Worm (Caenorhabditis elegans) whole organism, L3 larva: ENCODE data around the gene F28F9.3.

Source experiments
- ZK546.5 ChIP-seq: sonication (generic microtip); optimal IDR thresholded peaks from 2 replicates; lab custom pipeline; 2017; ENCODE audit warnings: missing biosample characterization, missing genetic modification characterization
- aly-2 ChIP-seq: fragments of 150-350 bp; optimal IDR thresholded peaks from 2 replicates; lab custom pipeline; 2014; ENCODE audit warnings: missing biosample characterization, missing genetic modification characterization
- ama-1 ChIP-seq: fragments of 150-350 bp; optimal IDR thresholded peaks from 2 replicates; lab custom pipeline; 2018
- ceh-28 ChIP-seq: fragments of 150-350 bp; optimal IDR thresholded peaks from 2 replicates; lab custom pipeline; 2014; ENCODE audit warnings: missing biosample characterization, missing genetic modification reagents, missing genetic modification characterization
- ceh-82 ChIP-seq: fragments of 150-350 bp; optimal IDR thresholded peaks from 2 replicates; lab custom pipeline; 2014; ENCODE audit warnings: missing biosample characterization, missing genetic modification characterization
- ceh-9 ChIP-seq: sonication (generic microtip); optimal IDR thresholded peaks from 2 replicates; lab custom pipeline; 2018; ENCODE audit warnings: missing biosample characterization, missing genetic modification characterization
- egl-27 ChIP-seq: sonication (generic microtip); optimal IDR thresholded peaks from 4 replicates; lab custom pipeline; 2017; ENCODE audit warnings: missing biosample characterization, missing genetic modification reagents, missing genetic modification characterization
- elt-1 ChIP-seq: fragments of 150-350 bp; optimal IDR thresholded peaks from 2 replicates; lab custom pipeline; 2014; ENCODE audit warnings: missing biosample characterization, missing genetic modification characterization
- elt-2 ChIP-seq: sonication (generic microtip); optimal IDR thresholded peaks from 2 replicates; lab custom pipeline; 2016; ENCODE audit warnings: missing genetic modification reagents, mild to moderate bottlenecking, missing genetic modification characterization, missing compliant biosample characterization
- eor-1 ChIP-seq, 2 experiments: fragments of 150-350 bp; optimal IDR thresholded peaks; 2 replicates each; lab custom pipeline; 2014 to 2018; ENCODE audit warnings: missing biosample characterization in 2 of 2, missing genetic modification characterization in 2 of 2
- fkh-10 ChIP-seq: sonication (generic microtip); optimal IDR thresholded peaks from 2 replicates; lab custom pipeline; 2017; ENCODE audit warnings: missing biosample characterization, missing genetic modification reagents, missing genetic modification characterization
- fos-1 ChIP-seq: fragments of 150-350 bp; optimal IDR thresholded peaks from 2 replicates; lab custom pipeline; 2014; ENCODE audit warnings: missing biosample characterization, missing genetic modification characterization
- hmg-11 ChIP-seq: sonication (generic microtip); optimal IDR thresholded peaks from 2 replicates; lab custom pipeline; 2016; ENCODE audit warnings: missing genetic modification characterization, missing compliant biosample characterization
- jun-1 ChIP-seq: fragments of 150-350 bp; optimal IDR thresholded peaks from 2 replicates; lab custom pipeline; 2014; ENCODE audit warnings: missing biosample characterization, missing genetic modification reagents, missing genetic modification characterization
- lin-15B ChIP-seq: fragments of 150-350 bp; optimal IDR thresholded peaks from 2 replicates; lab custom pipeline; 2014; ENCODE audit warnings: missing biosample characterization, missing genetic modification characterization
- lin-39 ChIP-seq: fragments of 150-350 bp; optimal IDR thresholded peaks from 2 replicates; lab custom pipeline; 2018; ENCODE audit warnings: missing biosample characterization, missing genetic modification reagents, missing genetic modification characterization
- mml-1 ChIP-seq: fragments of 150-350 bp; sonication (generic microtip); optimal IDR thresholded peaks from 3 replicates; lab custom pipeline; 2014; ENCODE audit warnings: missing biosample characterization, missing genetic modification characterization
- nfya-1 ChIP-seq: sonication (generic microtip); optimal IDR thresholded peaks from 2 replicates; lab custom pipeline; 2017; ENCODE audit warnings: missing genetic modification characterization, mild to moderate bottlenecking, missing compliant biosample characterization, antibody characterized with exemption, moderate library complexity; ENCODE audit not compliant: insufficient read depth
- nhr-11 ChIP-seq: fragments of 150-350 bp; optimal IDR thresholded peaks from 2 replicates; lab custom pipeline; 2014; ENCODE audit warnings: missing biosample characterization, missing genetic modification characterization
- nhr-12 ChIP-seq: fragments of 150-350 bp; optimal IDR thresholded peaks from 2 replicates; lab custom pipeline; 2014; ENCODE audit warnings: missing biosample characterization, missing genetic modification characterization
- nhr-23 ChIP-seq: fragments of 150-350 bp; optimal IDR thresholded peaks from 2 replicates; lab custom pipeline; 2014; ENCODE audit warnings: missing biosample characterization, missing genetic modification reagents, missing genetic modification characterization
- nhr-237 ChIP-seq: fragments of 150-350 bp; optimal IDR thresholded peaks from 2 replicates; lab custom pipeline; 2014; ENCODE audit warnings: missing biosample characterization, missing genetic modification characterization
- nhr-25 ChIP-seq: sonication (generic microtip); optimal IDR thresholded peaks from 2 replicates; lab custom pipeline; 2017; ENCODE audit warnings: missing biosample characterization, missing genetic modification characterization
- nhr-28 ChIP-seq: fragments of 150-350 bp; optimal IDR thresholded peaks from 2 replicates; lab custom pipeline; 2014; ENCODE audit warnings: missing biosample characterization, missing genetic modification characterization
- nhr-43 ChIP-seq: sonication (generic microtip); optimal IDR thresholded peaks from 2 replicates; lab custom pipeline; 2016; ENCODE audit warnings: mild to moderate bottlenecking, missing genetic modification characterization, missing compliant biosample characterization; ENCODE audit not compliant: poor library complexity, severe bottlenecking
- nhr-67 ChIP-seq: fragments of 150-350 bp; optimal IDR thresholded peaks from 2 replicates; lab custom pipeline; 2014; ENCODE audit warnings: missing biosample characterization, missing genetic modification characterization
- nhr-77 ChIP-seq: fragments of 150-350 bp; optimal IDR thresholded peaks from 2 replicates; lab custom pipeline; 2014; ENCODE audit warnings: missing biosample characterization, missing genetic modification characterization
- pha-4 ChIP-seq: fragments of 150-350 bp; optimal IDR thresholded peaks from 2 replicates; lab custom pipeline; 2014; ENCODE audit warnings: missing biosample characterization, missing genetic modification reagents, missing genetic modification characterization
- pqm-1 ChIP-seq: fragments of 150-350 bp; optimal IDR thresholded peaks from 2 replicates; lab custom pipeline; 2017; ENCODE audit warnings: missing biosample characterization, missing genetic modification characterization, inconsistent platforms
- sea-2 ChIP-seq: fragments of 150-350 bp; sonication (generic microtip); optimal IDR thresholded peaks from 4 replicates; lab custom pipeline; 2014; ENCODE audit warnings: missing biosample characterization, missing genetic modification reagents, missing genetic modification characterization
- skn-1 ChIP-seq: fragments of 150-350 bp; optimal IDR thresholded peaks from 2 replicates; lab custom pipeline; 2014; ENCODE audit warnings: missing biosample characterization, missing genetic modification characterization
- snpc-4 ChIP-seq: fragments of 150-350 bp; optimal IDR thresholded peaks from 2 replicates; lab custom pipeline; 2014; ENCODE audit warnings: missing biosample characterization, missing genetic modification characterization
- tbx-2 ChIP-seq: sonication (generic microtip); optimal IDR thresholded peaks from 2 replicates; lab custom pipeline; 2016; ENCODE audit warnings: mild to moderate bottlenecking, missing genetic modification characterization, missing compliant biosample characterization
- unc-62 ChIP-seq: fragments of 150-350 bp; sonication (generic microtip); optimal IDR thresholded peaks from 4 replicates; lab custom pipeline; 2014; ENCODE audit warnings: missing biosample characterization, missing genetic modification reagents, missing genetic modification characterization
- zag-1 ChIP-seq: fragments of 150-350 bp; optimal IDR thresholded peaks from 2 replicates; lab custom pipeline; 2014; ENCODE audit warnings: missing biosample characterization, missing genetic modification characterization
- ztf-4 ChIP-seq: fragments of 150-350 bp; optimal IDR thresholded peaks from 2 replicates; lab custom pipeline; 2014; ENCODE audit warnings: missing biosample characterization, missing genetic modification characterization

The F28F9.3 gene

DNA sequence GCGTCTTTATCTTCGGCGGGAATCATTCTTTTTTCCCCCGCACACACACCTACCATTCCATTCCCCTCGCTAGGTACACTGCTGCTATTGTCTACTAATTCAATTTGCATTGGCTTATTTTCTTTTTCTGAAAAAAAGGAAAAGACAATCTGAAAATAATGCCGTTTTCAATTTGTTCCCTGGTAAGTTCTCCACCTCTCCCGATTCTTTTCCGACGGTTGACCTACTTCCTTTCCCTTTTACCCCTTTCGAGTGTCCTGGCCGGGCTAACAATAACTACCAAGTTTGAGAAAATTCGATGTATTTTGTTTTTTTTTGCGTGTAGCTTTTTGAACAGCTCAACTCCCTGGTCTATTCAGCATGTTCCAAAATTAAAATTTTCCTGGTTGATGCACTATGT is 40.6 kb downstream of the F28F9.3 start, which contains the start of gene F37C4.4:
Gene F37C4.4 (plus strand): TSS at position 58 of the 400 bp plus-strand sequence.
- TF ChIP-seq jun-1: no peak
- TF ChIP-seq ceh-28 (tag; lab: Kevin White, UChicago): no peak

DNA sequence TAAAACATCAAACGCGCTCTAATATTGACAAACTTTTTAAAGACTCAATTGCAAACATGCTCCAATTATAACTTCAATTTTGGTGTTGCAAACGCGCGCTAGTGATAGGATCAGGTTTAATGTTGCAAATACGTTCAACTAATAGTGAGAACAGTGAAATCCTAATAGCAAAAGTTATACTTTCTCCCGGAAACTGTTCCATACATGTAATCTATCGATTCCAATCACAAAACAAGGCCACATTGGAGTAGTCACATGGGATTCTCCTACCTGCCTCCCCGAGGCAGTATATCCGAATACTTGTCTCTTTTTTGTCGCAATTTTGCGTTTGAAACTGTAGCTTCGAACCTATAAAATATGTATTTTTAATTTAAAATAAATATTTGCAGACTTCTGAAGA is 43.2 kb downstream of the F28F9.3 start:
- TF ChIP-seq sea-2: no peak
- no peak for TF ChIP-seq lin-39 (tag; lab: Kevin White, UChicago)
- no peak for TF ChIP-seq elt-1 (tag; lab: Kevin White, UChicago)
- no peak for TF ChIP-seq nhr-237 (tag; lab: Kevin White, UChicago)
- TF ChIP-seq ceh-82 (tag; lab: Kevin White, UChicago): no peak
- no peak for TF ChIP-seq nhr-11 (tag; lab: Kevin White, UChicago)
- TF ChIP-seq zag-1: no peak
- no peak for TF ChIP-seq eor-1 (tag; optimal IDR thresholded peaks at IDR 0.05; lab: Kevin White, UChicago)
- no peak for TF ChIP-seq mml-1
- no peak for TF ChIP-seq nhr-12 (tag; lab: Kevin White, UChicago)
- TF ChIP-seq ceh-9 (tag; lab: Kevin White, UChicago): no peak
- TF ChIP-seq hmg-11 (tag; lab: Kevin White, UChicago): no peak
- TF ChIP-seq aly-2: no peak
- TF ChIP-seq fkh-10 (GFP tag; lab: Kevin White, UChicago): no peak
- TF ChIP-seq snpc-4 (tag; lab: Kevin White, UChicago): no peak
- TF ChIP-seq nhr-77 (tag; lab: Kevin White, UChicago): no peak
- TF ChIP-seq pqm-1 (tag; lab: Kevin White, UChicago): no peak
- TF ChIP-seq elt-2 (tag; lab: Kevin White, UChicago): no peak
- no peak for TF ChIP-seq egl-27 (tag; lab: Kevin White, UChicago)

DNA sequence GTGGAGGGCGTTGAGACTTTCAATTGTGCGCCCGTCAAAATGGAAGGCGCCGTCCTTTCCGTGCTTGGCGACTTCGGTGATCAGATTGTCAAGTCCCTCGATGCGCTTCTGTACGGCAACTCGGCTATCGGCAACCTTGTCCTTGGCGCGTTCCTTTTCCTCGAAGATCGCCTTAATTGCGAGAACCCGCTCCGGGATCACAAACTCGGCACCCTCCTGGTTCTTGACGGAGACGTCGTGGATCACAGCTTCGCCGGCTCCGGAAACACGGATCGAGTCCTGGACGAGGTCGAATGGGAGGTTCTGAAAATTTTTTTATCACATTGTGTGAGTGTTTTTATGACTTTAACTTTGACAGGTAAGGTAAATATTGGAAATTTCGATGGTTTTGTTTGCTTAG is 46.5 kb downstream of the F28F9.3 start:
- TF ChIP-seq pha-4 (peak; percentile 31), nhr-23 (tag; lab: Kevin White, UChicago) (no peak), egl-27 (tag; lab: Kevin White, UChicago) (no peak), tbx-2 (tag; lab: Kevin White, UChicago) (no peak), nhr-25 (tag; lab: Kevin White, UChicago) (peak; percentile 9)

DNA sequence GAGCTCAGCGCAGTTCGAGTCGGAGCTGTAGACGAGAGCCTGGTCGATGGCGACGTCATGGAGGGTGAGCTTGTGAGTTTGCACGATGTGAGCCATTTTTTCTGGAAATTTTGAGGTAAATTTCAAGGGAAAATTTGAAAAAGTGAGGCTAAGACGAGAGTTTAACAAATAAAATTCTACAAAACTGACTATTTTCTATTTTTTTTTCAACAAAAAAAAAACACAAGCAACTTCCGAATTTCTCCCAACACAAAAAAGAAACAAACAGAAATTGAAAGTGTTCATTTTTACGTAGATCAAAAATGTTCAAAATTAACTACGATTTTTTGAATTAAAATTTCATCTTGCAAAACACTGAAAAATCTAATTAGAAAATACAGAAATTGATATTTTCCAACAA is 47.0 kb downstream of the F28F9.3 start, which contains the start of gene F37C4.5:
Gene F37C4.5 (minus strand): TSS at position 101 of the 400 bp plus-strand sequence.
- TF ChIP-seq nhr-23 (tag; lab: Kevin White, UChicago) (no peak), sea-2 (no peak), ZK546.5 (tag; lab: Kevin White, UChicago) (no peak)

DNA sequence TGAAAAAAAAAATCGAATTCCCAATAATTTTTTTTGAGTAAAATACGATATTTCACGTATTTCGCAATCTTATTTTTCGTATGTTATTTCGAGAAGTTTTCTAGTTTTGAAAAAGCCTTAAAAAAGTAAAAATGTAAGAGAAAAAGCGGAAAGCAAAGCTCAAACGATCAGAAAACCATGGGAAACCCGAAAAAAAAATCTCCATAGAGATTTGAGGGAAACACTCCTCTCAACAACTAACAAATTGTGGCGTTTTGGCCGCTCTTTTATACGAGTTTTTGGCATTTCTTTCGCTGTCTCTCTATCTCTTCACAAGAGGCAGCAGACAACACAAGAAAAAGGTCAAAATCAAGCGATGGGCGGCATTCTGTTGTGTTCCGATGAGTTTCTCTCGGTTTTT is 47.7 kb downstream of the F28F9.3 start:
- TF ChIP-seq nfya-1 (peak; percentile 58), lin-15B (tag; lab: Kevin White, UChicago) (peak; percentile 37), pha-4 (peak; percentile 44), skn-1 (peak; percentile 1), ama-1 (lab: Kevin White, UChicago) (peak; percentile 89), ztf-4 (tag; lab: Kevin White, UChicago) (no peak), fos-1 (peak; percentile 23), ceh-28 (tag; lab: Kevin White, UChicago) (no peak), elt-2 (tag; lab: Kevin White, UChicago) (peak; percentile 55), nhr-28 (tag; lab: Kevin White, UChicago) (no peak), jun-1 (peak; percentile 14), nhr-25 (tag; lab: Kevin White, UChicago) (peak; percentile 50), hmg-11 (tag; lab: Kevin White, UChicago) (peak; percentile 19), ceh-82 (tag; lab: Kevin White, UChicago) (peak; percentile 8), nhr-43 (tag; lab: Kevin White, UChicago) (no peak), nhr-67 (tag; lab: Kevin White, UChicago) (no peak), unc-62 (GFP tag; lab: Kevin White, UChicago) (no peak)
